Worm (Caenorhabditis elegans) whole organism, midembryonic: ENCODE measurements around the gene appg-2.

Experiments
- T22C8.4 ChIP-seq: fragments of 200-800 bp; sonication (Bioruptor generic); IDR thresholded peaks from 2 replicates; pipeline ENCODE4 v1.3.6; 2022; ENCODE audit warnings: missing genetic modification characterization, missing compliant biosample characterization
- cog-1 ChIP-seq: sonication (generic microtip); optimal IDR thresholded peaks from 2 replicates; lab custom pipeline; 2016; ENCODE audit warnings: missing genetic modification characterization, missing compliant biosample characterization
- flt-1 ChIP-seq: fragments of 200-800 bp; sonication (Bioruptor generic); IDR thresholded peaks from 2 replicates; pipeline ENCODE4 v1.3.6; 2022; ENCODE audit warnings: missing genetic modification characterization, missing compliant biosample characterization
- klf-2 ChIP-seq: fragments of 200-800 bp; sonication (Bioruptor generic); conservative IDR thresholded peaks from 2 replicates; pipeline ENCODE4 v1.3.6; 2022; ENCODE audit warnings: missing genetic modification reagents, missing genetic modification characterization, missing compliant biosample characterization
- med-1 ChIP-seq: sonication (generic microtip); optimal IDR thresholded peaks from 2 replicates; lab custom pipeline; 2017; ENCODE audit warnings: missing genetic modification characterization, mild to moderate bottlenecking, missing compliant biosample characterization, antibody characterized with exemption, missing genetic modification reagents; ENCODE audit not compliant: insufficient read depth
- ref-1 ChIP-seq: fragments of 200-800 bp; sonication (Bioruptor generic); conservative IDR thresholded peaks from 2 replicates; pipeline ENCODE4 v1.3.6; 2022; ENCODE audit warnings: missing genetic modification reagents, missing genetic modification characterization, missing compliant biosample characterization
- tab-1 ChIP-seq: fragments of 200-800 bp; sonication (Bioruptor generic); IDR thresholded peaks from 2 replicates; pipeline ENCODE4 v1.3.6; 2022; ENCODE audit warnings: missing genetic modification characterization, missing compliant biosample characterization
- ztf-23 ChIP-seq: fragments of 200-800 bp; sonication (Bioruptor generic); IDR thresholded peaks from 2 replicates; pipeline ENCODE4 v1.3.6; 2022; ENCODE audit warnings: missing genetic modification reagents, missing genetic modification characterization, missing compliant biosample characterization
- ztf-29 ChIP-seq: fragments of 200-800 bp; sonication (Bioruptor generic); IDR thresholded peaks from 2 replicates; pipeline ENCODE4 v1.3.6; 2022; ENCODE audit warnings: missing genetic modification reagents, missing genetic modification characterization, missing compliant biosample characterization

ce11 chrII:8851996-8852587, 51.2 kb downstream of the appg-2 start, which contains the start of gene oac-46:
- TF ChIP-seq klf-2 (GFP tag; lab: Robert Waterston, UW) (no peak), tab-1 (no peak), ztf-29 (no peak), T22C8.4 (GFP tag; lab: Robert Waterston, UW) (no peak), cog-1 (tag; lab: Kevin White, UChicago) (no peak), ztf-23 (GFP tag; lab: Robert Waterston, UW) (no peak), ref-1 (no peak), flt-1 (GFP tag; lab: Robert Waterston, UW) (no peak), med-1 (no peak)
